Worm (Caenorhabditis elegans): Measurements from ENCODE around the gene tofu-1.
"Not testable (repeated sequence)": the region's sequence is repeated elsewhere in the genome, so short reads cannot be mapped to it uniquely, and the experiment has no call there.

tofu-1 gene

ce11 chrV:9980731-9981483, at the start of gene tofu-1, which contains the start of gene ruvb-1:
Gene tofu-1, plus strand, starts transcription at chrV:9981147.
Gene ruvb-1, minus strand, starts transcription at chrV:9980802.
- not testable (repeated sequence) for TF ChIP-seq unc-62 (GFP tag; optimal IDR thresholded peaks at IDR 0.05)

- TF ChIP-seq unc-62 (GFP tag; optimal IDR thresholded peaks at IDR 0.05) = no peak
Observed at ce11 chrV:9937435-9937834, 43.5 kb upstream of the tofu-1 start, which contains the start of gene srj-33. Gene srj-33, minus strand, starts transcription at chrV:9937535.

DNA sequence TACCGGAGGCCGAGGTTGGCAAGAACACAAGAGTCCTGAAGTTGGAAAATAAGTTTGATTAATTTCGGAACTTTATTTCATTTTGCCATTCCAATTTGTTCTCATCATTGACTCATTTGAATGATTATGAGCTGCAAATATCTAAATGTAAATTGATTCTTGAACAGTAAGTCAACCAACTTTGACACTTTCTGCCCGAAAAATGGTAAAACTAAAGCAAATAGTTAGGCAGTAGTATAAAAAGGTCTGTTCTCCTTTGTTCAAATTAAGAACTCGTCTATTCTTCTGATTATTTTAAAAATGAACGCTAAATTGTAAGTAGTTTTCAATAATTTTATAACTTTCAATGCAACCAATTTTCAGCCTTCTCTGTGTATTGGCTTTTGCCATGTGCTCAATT, 37.9 kb upstream of the tofu-1 start, which contains the start of gene fipr-12:
TSS of gene fipr-12 (plus strand) at position 301 of the 400 bp plus-strand sequence.
- TF ChIP-seq unc-62 (GFP tag; optimal IDR thresholded peaks at IDR 0.05) = no peak

ce11 chrV:9944093-9944492, 36.9 kb upstream of the tofu-1 start, which contains the start of gene sre-28:
Gene sre-28, plus strand, starts transcription at chrV:9944393.
- TF ChIP-seq unc-62 (GFP tag; optimal IDR thresholded peaks at IDR 0.05) = no peak

- TF ChIP-seq unc-62 (GFP tag; optimal IDR thresholded peaks at IDR 0.05) = no peak
Observed at ce11 chrV:9948840-9949239, 32.1 kb upstream of the tofu-1 start, which contains the start of gene nlp-58. Gene nlp-58, minus strand, starts transcription at chrV:9948940.

ce11 chrV:9950861-9951260, 30.1 kb upstream of the tofu-1 start, which contains the start of gene ttr-46:
Gene ttr-46, plus strand, starts transcription at chrV:9951233.
- TF ChIP-seq unc-62 (GFP tag; optimal IDR thresholded peaks at IDR 0.05) = no peak

ce11 chrV:9952396-9952795, 28.6 kb upstream of the tofu-1 start, which contains the start of gene mam-5:
Gene mam-5, plus strand, starts transcription at chrV:9952699.
- no peak for TF ChIP-seq unc-62 (GFP tag; optimal IDR thresholded peaks at IDR 0.05)

- no peak for TF ChIP-seq unc-62 (GFP tag; optimal IDR thresholded peaks at IDR 0.05)
Observed at ce11 chrV:9958231-9958630, 22.7 kb upstream of the tofu-1 start, which contains the start of gene anmt-3. Gene anmt-3, minus strand, starts transcription at chrV:9958331.

- no peak for TF ChIP-seq unc-62 (GFP tag; optimal IDR thresholded peaks at IDR 0.05)
Observed at ce11 chrV:9958654-9959053, 22.3 kb upstream of the tofu-1 start.

ce11 chrV:9960376-9960775, 20.6 kb upstream of the tofu-1 start, which contains the start of gene T07C12.10:
Gene T07C12.10, minus strand, starts transcription at chrV:9960476.
- no peak for TF ChIP-seq unc-62 (GFP tag; optimal IDR thresholded peaks at IDR 0.05)

DNA sequence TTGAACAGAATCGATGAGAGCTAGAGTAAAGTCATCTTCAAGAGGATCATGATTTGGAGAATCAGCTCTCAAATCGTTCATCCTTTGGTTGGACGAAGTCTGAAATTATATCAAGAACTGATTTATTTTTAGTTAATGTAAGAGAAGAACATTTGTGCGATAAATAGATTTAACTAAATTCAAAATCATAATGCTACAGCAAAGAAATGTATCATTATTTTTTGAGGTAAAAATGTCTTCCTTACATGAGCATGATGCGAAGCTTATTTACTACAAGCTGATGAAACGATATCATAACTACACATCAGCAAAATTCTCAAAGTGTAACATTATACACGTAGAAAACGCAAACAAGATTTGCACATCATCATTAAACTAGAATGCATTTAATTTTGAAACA, 18.6 kb upstream of the tofu-1 start, which contains the start of gene madf-4:
TSS of gene madf-4 (minus strand) at position 101 of the 400 bp plus-strand sequence.
- no peak for TF ChIP-seq unc-62 (GFP tag; optimal IDR thresholded peaks at IDR 0.05)

DNA sequence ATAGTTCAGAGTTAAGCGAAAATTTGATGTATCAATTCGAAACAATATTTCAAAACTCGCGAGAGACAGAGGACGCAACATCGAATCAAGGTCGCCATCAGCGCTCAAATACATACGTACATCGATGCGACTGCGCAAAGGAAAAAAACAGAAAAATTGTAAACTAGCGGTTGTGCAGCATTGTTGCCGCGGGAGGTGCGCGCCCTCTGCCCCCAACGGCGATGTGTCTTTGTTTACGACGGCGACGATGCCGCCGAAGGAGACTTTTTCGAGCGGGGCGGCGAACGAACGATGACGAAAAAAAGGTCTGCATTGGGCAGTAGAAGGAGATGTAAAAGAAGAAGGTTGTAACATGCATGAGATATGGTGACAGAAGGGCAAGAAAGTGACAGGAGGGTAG, 18.0 kb upstream of the tofu-1 start:
- no peak for TF ChIP-seq unc-62 (GFP tag; optimal IDR thresholded peaks at IDR 0.05)

ce11 chrV:9964152-9964785, 16.7 kb upstream of the tofu-1 start:
- no peak for TF ChIP-seq unc-62 (GFP tag; optimal IDR thresholded peaks at IDR 0.05)

DNA sequence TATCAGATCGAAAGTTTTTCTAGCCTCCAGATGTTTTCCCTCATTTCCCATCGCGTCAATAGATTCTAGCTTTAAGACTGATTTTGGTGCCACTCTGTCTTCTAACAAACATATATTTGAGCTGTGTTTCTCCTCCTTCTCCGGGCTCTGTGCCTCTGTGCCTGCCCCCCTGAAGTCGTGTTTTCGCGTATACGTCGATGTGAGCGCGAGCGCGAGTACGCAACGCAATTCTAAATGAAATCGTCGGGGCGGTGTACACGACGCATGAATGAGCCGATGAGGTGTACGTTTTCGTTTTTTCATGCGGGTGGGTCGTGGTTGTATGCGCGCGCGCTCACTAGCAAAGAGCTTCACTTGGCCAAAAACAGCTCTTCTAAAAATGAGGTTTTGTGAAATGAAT, 15.1 kb upstream of the tofu-1 start:
- TF ChIP-seq unc-62 (GFP tag; optimal IDR thresholded peaks at IDR 0.05) = no peak

ce11 chrV:9970119-9970518, 10.8 kb upstream of the tofu-1 start:
- TF ChIP-seq unc-62 (GFP tag; optimal IDR thresholded peaks at IDR 0.05) = no peak

- TF ChIP-seq unc-62 (GFP tag; optimal IDR thresholded peaks at IDR 0.05) = no peak
Observed at ce11 chrV:9974264-9974663, 6.7 kb upstream of the tofu-1 start.
